Fruit fly (Drosophila melanogaster) whole organism, wandering third instar larva: ENCODE measurements around the gene CG17816.

Experiments used
- Dfd ChIP-seq: fragments of >200 bp; optimal IDR thresholded peaks from 2 replicates; lab custom pipeline; 2017; ENCODE audit warnings: missing biosample characterization, missing genetic modification characterization
- Myc ChIP-seq: fragments of >200 bp; optimal IDR thresholded peaks from 2 replicates; lab custom pipeline; 2017
- Vsx2 ChIP-seq: fragments of 200-300, 225-300 bp; sonication (Bioruptor generic); optimal IDR thresholded peaks from 2 replicates; lab custom pipeline; 2018; ENCODE audit warnings: missing biosample characterization, missing genetic modification characterization; ENCODE audit not compliant: partially characterized antibody
- br ChIP-seq: fragments of 200-800 bp; sonication (Bioruptor generic); optimal IDR thresholded peaks from 2 replicates; lab custom pipeline; 2016; ENCODE audit warnings: missing biosample characterization, missing genetic modification characterization
- brk ChIP-seq: fragments of 200-800 bp; sonication (Bioruptor generic); optimal IDR thresholded peaks from 2 replicates; lab custom pipeline; 2016; ENCODE audit warnings: missing biosample characterization, mild to moderate bottlenecking, missing genetic modification characterization
- dsf ChIP-seq: sonication (Bioruptor generic); optimal IDR thresholded peaks from 2 replicates; lab custom pipeline; 2016; ENCODE audit warnings: missing biosample characterization, missing genetic modification characterization, borderline replicate concordance
- ey ChIP-seq: fragments of 200-800 bp; sonication (Bioruptor generic); optimal IDR thresholded peaks from 2 replicates; lab custom pipeline; 2016; ENCODE audit warnings: missing biosample characterization, missing genetic modification characterization
- foxo ChIP-seq, 2 experiments: fragments of 200-800 bp; sonication (Bioruptor generic); optimal IDR thresholded peaks; 2 replicates in 1 of 2; 3 replicates in 1 of 2; lab custom pipeline; 2016 to 2017; ENCODE audit warnings: missing biosample characterization in 2 of 2, missing genetic modification characterization in 2 of 2
- h ChIP-seq: fragments of 200-800 bp; sonication (Bioruptor generic); optimal IDR thresholded peaks from 3 replicates; lab custom pipeline; 2016; ENCODE audit warnings: missing biosample characterization, mild to moderate bottlenecking, missing genetic modification characterization
- lola ChIP-seq: fragments of >200 bp; optimal IDR thresholded peaks from 2 replicates; lab custom pipeline; 2017; ENCODE audit warnings: missing biosample characterization, missing genetic modification characterization
- pan ChIP-seq: fragments of >200 bp; optimal IDR thresholded peaks from 2 replicates; lab custom pipeline; 2017
- psq ChIP-seq: fragments of 200-800 bp; sonication (Bioruptor generic); optimal IDR thresholded peaks from 3 replicates; lab custom pipeline; 2017; ENCODE audit warnings: missing biosample characterization, mild to moderate bottlenecking, missing genetic modification characterization, moderate library complexity
- rgr ChIP-seq: fragments of 200-800 bp; sonication (Bioruptor generic); optimal IDR thresholded peaks from 3 replicates; lab custom pipeline; 2016; ENCODE audit warnings: missing biosample characterization, mild to moderate bottlenecking, missing genetic modification characterization
- usp ChIP-seq: fragments of >200 bp; optimal IDR thresholded peaks from 2 replicates; lab custom pipeline; 2017; ENCODE audit warnings: missing biosample characterization, missing genetic modification characterization

- TF ChIP-seq Myc (lab: Kevin White, UChicago), result peak; percentile 78
- no peak for TF ChIP-seq usp (GFP tag; lab: Kevin White, UChicago)
- no peak for TF ChIP-seq br
- TF ChIP-seq psq (GFP tag; lab: Kevin White, UChicago), result no peak
- no peak for TF ChIP-seq foxo (GFP tag; optimal IDR thresholded peaks at IDR 0.05; lab: Kevin White, UChicago)
- no peak for TF ChIP-seq brk (GFP tag; lab: Kevin White, UChicago)
- no peak for TF ChIP-seq Vsx2 (GFP tag; lab: Kevin White, UChicago)
- TF ChIP-seq Dfd (GFP tag; lab: Kevin White, UChicago), result peak; percentile 29
- no peak for TF ChIP-seq h (GFP tag; lab: Kevin White, UChicago)
- TF ChIP-seq pan (lab: Kevin White, UChicago), result no peak
- no peak for TF ChIP-seq dsf (GFP tag; lab: Kevin White, UChicago)
- TF ChIP-seq lola, result no peak
- no peak for TF ChIP-seq rgr
- TF ChIP-seq ey (GFP tag; lab: Kevin White, UChicago), result no peak
Measured at dm6 chr3R:7886167-7886858, at the start of gene CG17816.
